Worm (Caenorhabditis elegans) whole organism, L3 larva: ENCODE measurements around the gene subs-4.

Experiments used
- ceh-28 ChIP-seq: fragments of 150-350 bp; optimal IDR thresholded peaks from 2 replicates; lab custom pipeline; 2014; ENCODE audit warnings: missing biosample characterization, missing genetic modification reagents, missing genetic modification characterization
- ceh-9 ChIP-seq: sonication (generic microtip); optimal IDR thresholded peaks from 2 replicates; lab custom pipeline; 2018; ENCODE audit warnings: missing biosample characterization, missing genetic modification characterization
- daf-12 ChIP-seq: fragments of 150-350 bp; optimal IDR thresholded peaks from 2 replicates; lab custom pipeline; 2014; ENCODE audit warnings: missing biosample characterization, missing genetic modification reagents, missing genetic modification characterization
- fkh-2 ChIP-seq: fragments of 150-350 bp; optimal IDR thresholded peaks from 2 replicates; lab custom pipeline; 2014; ENCODE audit warnings: missing biosample characterization, missing genetic modification reagents, missing genetic modification characterization
- lin-15B ChIP-seq: fragments of 150-350 bp; optimal IDR thresholded peaks from 2 replicates; lab custom pipeline; 2014; ENCODE audit warnings: missing biosample characterization, missing genetic modification characterization
- mml-1 ChIP-seq: fragments of 150-350 bp; sonication (generic microtip); optimal IDR thresholded peaks from 3 replicates; lab custom pipeline; 2014; ENCODE audit warnings: missing biosample characterization, missing genetic modification characterization
- nhr-23 ChIP-seq: fragments of 150-350 bp; optimal IDR thresholded peaks from 2 replicates; lab custom pipeline; 2014; ENCODE audit warnings: missing biosample characterization, missing genetic modification reagents, missing genetic modification characterization
- nhr-237 ChIP-seq: fragments of 150-350 bp; optimal IDR thresholded peaks from 2 replicates; lab custom pipeline; 2014; ENCODE audit warnings: missing biosample characterization, missing genetic modification characterization
- ztf-11 ChIP-seq: fragments of 150-350 bp; optimal IDR thresholded peaks from 2 replicates; lab custom pipeline; 2014; ENCODE audit warnings: missing biosample characterization, missing genetic modification characterization
- ztf-4 ChIP-seq: fragments of 150-350 bp; optimal IDR thresholded peaks from 2 replicates; lab custom pipeline; 2014; ENCODE audit warnings: missing biosample characterization, missing genetic modification characterization

Gene subs-4

ce11 chrIII:11426906-11427305 is 44.9 kb downstream of the subs-4 start, which contains the start of gene idpc-1:
Gene idpc-1, plus strand, starts transcription at chrIII:11427206.
- TF ChIP-seq mml-1 (tag; lab: Kevin White, UChicago) (no peak), nhr-23 (tag; lab: Kevin White, UChicago) (no peak), ceh-28 (no peak), ztf-4 (tag; lab: Kevin White, UChicago) (no peak), daf-12 (tag; lab: Kevin White, UChicago) (no peak), nhr-237 (tag; lab: Kevin White, UChicago) (no peak), fkh-2 (tag; lab: Kevin White, UChicago) (no peak), lin-15B (no peak), ceh-9 (tag; lab: Kevin White, UChicago) (no peak), ztf-11 (tag; lab: Kevin White, UChicago) (no peak)

- TF ChIP-seq nhr-23 (tag; lab: Kevin White, UChicago) = no peak
These were observed 45.6 kb downstream of the subs-4 start for ce11 chrIII:11427548-11428152.
